Worm (Caenorhabditis elegans) whole organism, L2 larva: Measurements from ENCODE around the gene zig-5.

ENCODE experiments used
- C34F6.9 ChIP-seq: fragments of 150-350 bp; optimal IDR thresholded peaks from 2 replicates; lab custom pipeline; 2014; ENCODE audit warnings: missing biosample characterization, missing genetic modification characterization
- F13H6.1 ChIP-seq: sonication (generic microtip); optimal IDR thresholded peaks from 2 replicates; lab custom pipeline; 2016; ENCODE audit warnings: missing genetic modification characterization, missing compliant biosample characterization
- R02D3.7 ChIP-seq: fragments of 150-350 bp; optimal IDR thresholded peaks from 2 replicates; lab custom pipeline; 2014; ENCODE audit warnings: missing biosample characterization, missing genetic modification characterization
- ZK546.5 ChIP-seq: sonication (generic microtip); optimal IDR thresholded peaks from 2 replicates; lab custom pipeline; 2017; ENCODE audit warnings: missing biosample characterization, missing genetic modification characterization
- alr-1 ChIP-seq: fragments of 150-350 bp; optimal IDR thresholded peaks from 2 replicates; lab custom pipeline; 2014; ENCODE audit warnings: missing biosample characterization, missing genetic modification characterization
- aly-2 ChIP-seq: fragments of 150-350 bp; optimal IDR thresholded peaks from 2 replicates; lab custom pipeline; 2014; ENCODE audit warnings: missing biosample characterization, missing genetic modification characterization
- ama-1 ChIP-seq: fragments of 150-350 bp; optimal IDR thresholded peaks from 2 replicates; lab custom pipeline; 2018; ENCODE audit warnings: inconsistent platforms
- blmp-1 ChIP-seq: sonication (generic microtip); optimal IDR thresholded peaks from 2 replicates; lab custom pipeline; 2017; ENCODE audit warnings: missing genetic modification characterization, mild to moderate bottlenecking, missing compliant biosample characterization, antibody characterized with exemption, moderate library complexity; ENCODE audit not compliant: insufficient read depth
- ceh-16 ChIP-seq: fragments of 150-350 bp; optimal IDR thresholded peaks from 2 replicates; lab custom pipeline; 2014; ENCODE audit warnings: missing biosample characterization, missing genetic modification characterization
- dmd-4 ChIP-seq: sonication (generic microtip); optimal IDR thresholded peaks from 2 replicates; lab custom pipeline; 2017; ENCODE audit warnings: missing biosample characterization, missing genetic modification characterization
- egl-27 ChIP-seq: sonication (generic microtip); optimal IDR thresholded peaks from 3 replicates; lab custom pipeline; 2017; ENCODE audit warnings: missing biosample characterization, missing genetic modification reagents, missing genetic modification characterization
- elt-1 ChIP-seq: fragments of 150-350 bp; optimal IDR thresholded peaks from 2 replicates; lab custom pipeline; 2014; ENCODE audit warnings: missing biosample characterization, missing genetic modification characterization
- fos-1 ChIP-seq: fragments of 150-350 bp; optimal IDR thresholded peaks from 2 replicates; lab custom pipeline; 2014; ENCODE audit warnings: missing biosample characterization, missing genetic modification characterization
- lin-11 ChIP-seq: fragments of 150-350 bp; sonication (generic microtip); optimal IDR thresholded peaks from 2 replicates; lab custom pipeline; 2014; ENCODE audit warnings: missing biosample characterization, missing genetic modification characterization, inconsistent platforms, mixed read lengths
- lin-13 ChIP-seq: fragments of 150-350 bp; optimal IDR thresholded peaks from 2 replicates; lab custom pipeline; 2014; ENCODE audit warnings: missing biosample characterization, missing genetic modification reagents, missing genetic modification characterization
- lin-39 ChIP-seq: fragments of 150-350 bp; optimal IDR thresholded peaks from 2 replicates; lab custom pipeline; 2014; ENCODE audit warnings: missing biosample characterization, missing genetic modification reagents, missing genetic modification characterization
- lsy-2 ChIP-seq, 2 experiments: fragments of 150-350 bp in 1 of 2; sonication (generic microtip) in 1 of 2; optimal IDR thresholded peaks; 2 replicates each; lab custom pipeline; 2014 to 2017; ENCODE audit warnings: missing biosample characterization in 2 of 2, missing genetic modification characterization in 2 of 2
- mab-5 ChIP-seq: fragments of 150-350 bp; optimal IDR thresholded peaks from 2 replicates; lab custom pipeline; 2014; ENCODE audit warnings: missing biosample characterization, missing genetic modification characterization
- mbf-1 ChIP-seq: sonication (generic microtip); optimal IDR thresholded peaks from 2 replicates; lab custom pipeline; 2017; ENCODE audit warnings: missing biosample characterization, missing genetic modification characterization
- mdl-1 ChIP-seq, 2 experiments: fragments of 150-350 bp in 1 of 2; sonication (generic microtip) in 1 of 2; optimal IDR thresholded peaks; 2 replicates each; lab custom pipeline; 2017; ENCODE audit warnings: missing biosample characterization in 2 of 2, missing genetic modification characterization in 2 of 2
- nhr-11 ChIP-seq: fragments of 150-350 bp; optimal IDR thresholded peaks from 2 replicates; lab custom pipeline; 2014; ENCODE audit warnings: missing biosample characterization, missing genetic modification characterization
- nhr-12 ChIP-seq: fragments of 150-350 bp; optimal IDR thresholded peaks from 2 replicates; lab custom pipeline; 2014; ENCODE audit warnings: missing biosample characterization, missing genetic modification characterization
- nhr-21 ChIP-seq: fragments of 150-350 bp; optimal IDR thresholded peaks from 2 replicates; lab custom pipeline; 2014; ENCODE audit warnings: missing biosample characterization, missing genetic modification characterization
- nhr-23 ChIP-seq: fragments of 150-350 bp; optimal IDR thresholded peaks from 2 replicates; lab custom pipeline; 2014; ENCODE audit warnings: missing biosample characterization, missing genetic modification reagents, missing genetic modification characterization
- nhr-237 ChIP-seq: fragments of 150-350 bp; optimal IDR thresholded peaks from 2 replicates; lab custom pipeline; 2014; ENCODE audit warnings: missing biosample characterization, missing genetic modification characterization
- nhr-25 ChIP-seq: fragments of 150-350 bp; sonication (generic microtip); optimal IDR thresholded peaks from 3 replicates; lab custom pipeline; 2014; ENCODE audit warnings: missing biosample characterization, missing genetic modification characterization
- nhr-6 ChIP-seq: fragments of 150-350 bp; optimal IDR thresholded peaks from 2 replicates; lab custom pipeline; 2014; ENCODE audit warnings: missing biosample characterization, missing genetic modification characterization
- nhr-77 ChIP-seq: fragments of 150-350 bp; optimal IDR thresholded peaks from 2 replicates; lab custom pipeline; 2014; ENCODE audit warnings: missing biosample characterization, missing genetic modification characterization
- peb-1 ChIP-seq: fragments of 150-350 bp; optimal IDR thresholded peaks from 2 replicates; lab custom pipeline; 2014; ENCODE audit warnings: missing biosample characterization, missing genetic modification characterization
- sem-4 ChIP-seq: fragments of 150-350 bp; optimal IDR thresholded peaks from 2 replicates; lab custom pipeline; 2014; ENCODE audit warnings: missing biosample characterization, missing genetic modification reagents, missing genetic modification characterization
- skn-1 ChIP-seq: sonication (generic microtip); optimal IDR thresholded peaks from 2 replicates; lab custom pipeline; 2017; ENCODE audit warnings: missing biosample characterization, missing genetic modification characterization
- sma-3 ChIP-seq: sonication (generic microtip); optimal IDR thresholded peaks from 2 replicates; lab custom pipeline; 2016; ENCODE audit warnings: missing genetic modification reagents, missing genetic modification characterization, missing compliant biosample characterization
- sma-9 ChIP-seq, 2 experiments: fragments of 150-350 bp in 1 of 2; sonication (generic microtip) in 1 of 2; optimal IDR thresholded peaks; 2 replicates each; lab custom pipeline; 2014 to 2016; ENCODE audit warnings: missing genetic modification characterization in 2 of 2, mild to moderate bottlenecking in 1 of 2, missing biosample characterization in 1 of 2, missing compliant biosample characterization in 1 of 2, missing genetic modification reagents in 1 of 2, moderate library complexity in 1 of 2
- snpc-4 ChIP-seq: fragments of 150-350 bp; optimal IDR thresholded peaks from 2 replicates; lab custom pipeline; 2014; ENCODE audit warnings: missing biosample characterization, missing genetic modification characterization
- unc-55 ChIP-seq: fragments of 150-350 bp; sonication (generic microtip); optimal IDR thresholded peaks from 3 replicates; lab custom pipeline; 2014; ENCODE audit warnings: missing biosample characterization, missing genetic modification reagents, missing genetic modification characterization
- unc-62 ChIP-seq: fragments of 150-350 bp; optimal IDR thresholded peaks from 2 replicates; lab custom pipeline; 2014; ENCODE audit warnings: missing biosample characterization, missing genetic modification reagents, missing genetic modification characterization
- zag-1 ChIP-seq: fragments of 150-350 bp; optimal IDR thresholded peaks from 2 replicates; lab custom pipeline; 2014; ENCODE audit warnings: missing biosample characterization, missing genetic modification characterization
- ztf-1 ChIP-seq: fragments of 200-800 bp; sonication (Bioruptor generic); conservative IDR thresholded peaks from 2 replicates; pipeline ENCODE4 v1.3.6; 2022; ENCODE audit warnings: missing genetic modification characterization, missing compliant biosample characterization
- ztf-4 ChIP-seq: fragments of 150-350 bp; optimal IDR thresholded peaks from 2 replicates; lab custom pipeline; 2014; ENCODE audit warnings: missing biosample characterization, missing genetic modification characterization

Gene zig-5

ce11 chrIII:10962910-10963309, 9.6 kb upstream of the zig-5 start:
- TF ChIP-seq ama-1 (lab: Kevin White, UChicago) (no peak), nhr-23 (tag; lab: Kevin White, UChicago) (no peak), aly-2 (tag; lab: Kevin White, UChicago) (no peak), ztf-1 (GFP tag; lab: Robert Waterston, UW) (no peak), snpc-4 (no peak), C34F6.9 (tag; lab: Kevin White, UChicago) (no peak), sma-9 (GFP tag; optimal IDR thresholded peaks at IDR 0.05; lab: Kevin White, UChicago) (no peak), sma-9 (tag; optimal IDR thresholded peaks at IDR 0.05; lab: Kevin White, UChicago) (no peak), ZK546.5 (no peak), peb-1 (tag; lab: Kevin White, UChicago) (no peak), nhr-21 (no peak), alr-1 (tag; lab: Kevin White, UChicago) (no peak), sem-4 (tag; lab: Kevin White, UChicago) (no peak), dmd-4 (tag; lab: Kevin White, UChicago) (no peak), nhr-6 (tag; lab: Kevin White, UChicago) (no peak), egl-27 (tag; lab: Kevin White, UChicago) (no peak)

- TF ChIP-seq lsy-2 (tag; optimal IDR thresholded peaks at IDR 0.05; lab: Kevin White, UChicago): no peak
- no peak for TF ChIP-seq elt-1
- no peak for TF ChIP-seq dmd-4 (tag; lab: Kevin White, UChicago)
- TF ChIP-seq mab-5 (tag; lab: Kevin White, UChicago): no peak
- TF ChIP-seq ceh-16 (tag; lab: Kevin White, UChicago): no peak
- no peak for TF ChIP-seq peb-1 (tag; lab: Kevin White, UChicago)
- TF ChIP-seq ztf-1 (GFP tag; lab: Robert Waterston, UW): no peak
- TF ChIP-seq lin-11: no peak
- no peak for TF ChIP-seq nhr-25
- no peak for TF ChIP-seq ztf-4 (tag; lab: Kevin White, UChicago)
- no peak for TF ChIP-seq mbf-1 (tag; lab: Kevin White, UChicago)
- no peak for TF ChIP-seq nhr-11 (tag; lab: Kevin White, UChicago)
- no peak for TF ChIP-seq F13H6.1 (tag; lab: Kevin White, UChicago)
- no peak for TF ChIP-seq lin-39 (tag; lab: Kevin White, UChicago)
- TF ChIP-seq blmp-1 (tag; lab: Kevin White, UChicago): no peak
- TF ChIP-seq mdl-1 (tag; optimal IDR thresholded peaks at IDR 0.05; lab: Kevin White, UChicago): no peak
- no peak for TF ChIP-seq unc-55 (GFP tag; lab: Kevin White, UChicago)
- no peak for TF ChIP-seq zag-1 (tag; lab: Kevin White, UChicago)
- TF ChIP-seq sma-3 (GFP tag; lab: Kevin White, UChicago): no peak
- no peak for TF ChIP-seq nhr-21
Observed at ce11 chrIII:10960387-10960786, 7.1 kb upstream of the zig-5 start.

ce11 chrIII:10957710-10958109, 4.4 kb upstream of the zig-5 start:
- TF ChIP-seq R02D3.7 (tag; lab: Kevin White, UChicago) (no peak), elt-1 (no peak), lin-13 (GFP tag; lab: Kevin White, UChicago) (no peak), nhr-237 (tag; lab: Kevin White, UChicago) (no peak), ztf-4 (tag; lab: Kevin White, UChicago) (no peak), peb-1 (tag; lab: Kevin White, UChicago) (no peak), F13H6.1 (tag; lab: Kevin White, UChicago) (no peak), skn-1 (tag; lab: Kevin White, UChicago) (no peak), nhr-12 (tag; lab: Kevin White, UChicago) (no peak), blmp-1 (tag; lab: Kevin White, UChicago) (no peak)

- TF ChIP-seq fos-1: no peak
- no peak for TF ChIP-seq aly-2 (tag; lab: Kevin White, UChicago)
- TF ChIP-seq nhr-77 (tag; lab: Kevin White, UChicago): no peak
- no peak for TF ChIP-seq mab-5 (tag; lab: Kevin White, UChicago)
- TF ChIP-seq mdl-1 (tag; optimal IDR thresholded peaks at IDR 0.05; lab: Kevin White, UChicago): no peak
- no peak for TF ChIP-seq sma-3 (GFP tag; lab: Kevin White, UChicago)
- TF ChIP-seq alr-1 (tag; lab: Kevin White, UChicago): no peak
- TF ChIP-seq lin-13 (GFP tag; lab: Kevin White, UChicago): no peak
- no peak for TF ChIP-seq unc-62
- no peak for TF ChIP-seq skn-1 (tag; lab: Kevin White, UChicago)
Observed at ce11 chrIII:10957236-10957635, 3.9 kb upstream of the zig-5 start.
